In genomic region chrX:1714874-1715273, dm6 we compare ENCODE assay signal across 2 fruit fly cellular contexts.
TF ChIP-seq lines count a peak whose summit lies in the region.

No protein-coding gene starts in this region.

- TF ChIP-seq CTCF in whole organism, embryonic (GFP tag; optimal IDR thresholded peaks at IDR 0.05; lab: Kevin White, UChicago): no peak

TF ChIP-seq in whole organism, embryonic, 481 proteins besides CTCF, POLR2A, EP300 and RAD21:
- peak; percentile 39 for TF ChIP-seq Ets65A (GFP tag; lab: Kevin White, UChicago)
- no peak for TF ChIP-seq CG7745 (tag; optimal IDR thresholded peaks at IDR 0.05; lab: Kevin White, UChicago)
- no peak for TF ChIP-seq Bteb2 (GFP tag; optimal IDR thresholded peaks at IDR 0.05; lab: Kevin White, UChicago)

TF ChIP-seq in whole organism, wandering third instar larva, 38 proteins besides CTCF, POLR2A, EP300 and RAD21:
- TF ChIP-seq woc (GFP tag; optimal IDR thresholded peaks at IDR 0.05; lab: Kevin White, UChicago): no peak
- peak; percentile 92 for TF ChIP-seq Dfd (GFP tag; optimal IDR thresholded peaks at IDR 0.05; lab: Kevin White, UChicago)
- no peak for TF ChIP-seq dmrt93B (GFP tag; optimal IDR thresholded peaks at IDR 0.05; lab: Kevin White, UChicago)

Comparison
In these comparisons a context has a peak if more than half of its experiments do, and no peak if none do; other contexts are left out.
1. Of the 10 proteins assayed by ChIP-seq in both whole organism, embryonic and whole organism, wandering third instar larva: peak only in whole organism, embryonic: none; only in whole organism, wandering third instar larva: Dfd; in both: none; in neither: 9.